Fruit fly (Drosophila melanogaster): ENCODE measurements around the gene nenya.

The nenya gene

DNA sequence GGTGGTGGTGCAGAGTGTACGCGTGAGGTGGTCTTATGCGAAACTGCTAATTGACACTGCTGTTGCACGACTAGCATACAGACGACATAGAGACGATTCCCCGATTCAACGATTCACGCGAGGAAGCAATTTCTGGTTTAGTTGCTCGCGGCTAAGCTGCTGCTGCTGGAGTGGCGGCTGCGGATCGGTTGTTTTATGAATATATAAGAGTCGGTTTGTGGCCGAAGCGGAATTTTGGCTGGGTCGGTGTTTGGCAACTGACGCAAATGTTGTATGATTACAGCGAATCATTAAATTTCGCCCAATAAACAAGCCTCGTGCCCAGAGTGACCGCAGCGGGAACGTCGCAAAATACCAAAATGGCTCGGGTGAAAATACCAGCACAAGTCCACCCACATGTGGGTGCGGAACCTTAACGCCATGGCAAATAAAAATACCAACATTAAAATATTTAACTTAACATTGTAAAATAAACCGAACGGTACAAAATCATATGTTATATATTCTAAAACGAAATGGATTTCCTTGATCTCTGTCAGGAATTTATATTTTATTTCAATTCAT is 19.8 kb upstream of the nenya start, which contains the start of gene mfrn:
mfrn (minus strand) TSS at position 340 of the 564 bp plus-strand sequence.
- TF ChIP-seq CG7045 (GFP tag; optimal IDR thresholded peaks at IDR 0.05), result no peak
- TF ChIP-seq CG7101 (tag; optimal IDR thresholded peaks at IDR 0.05), result no peak
- no peak for TF ChIP-seq CG5204 (GFP tag; optimal IDR thresholded peaks at IDR 0.05)
- TF ChIP-seq Mnt (GFP tag; optimal IDR thresholded peaks at IDR 0.05), result peak; percentile 84

dm6 chr3R:27946555-27947204 is 18.7 kb upstream of the nenya start:
- no peak for TF ChIP-seq CG12768 (GFP tag; optimal IDR thresholded peaks at IDR 0.05)
- no peak for TF ChIP-seq ovo (GFP tag; optimal IDR thresholded peaks at IDR 0.05)
- TF ChIP-seq CG5204 (GFP tag; optimal IDR thresholded peaks at IDR 0.05), result no peak
- peak; percentile 13 for TF ChIP-seq Crg-1 (GFP tag; optimal IDR thresholded peaks at IDR 0.05)
- TF ChIP-seq CG7101 (tag; optimal IDR thresholded peaks at IDR 0.05), result peak; percentile 5
- TF ChIP-seq Mnt (GFP tag; optimal IDR thresholded peaks at IDR 0.05), result peak; percentile 13
- no peak for TF ChIP-seq CG14711 (tag; optimal IDR thresholded peaks at IDR 0.05)
- TF ChIP-seq CG1620 (GFP tag; optimal IDR thresholded peaks at IDR 0.05), result peak; percentile 1

- TF ChIP-seq CG1620 (GFP tag; optimal IDR thresholded peaks at IDR 0.05) (no peak), cnc (optimal IDR thresholded peaks at IDR 0.05) (peak; percentile 58 to 94)
Observed at dm6 chr3R:27945398-27945797, 17.4 kb upstream of the nenya start.

DNA sequence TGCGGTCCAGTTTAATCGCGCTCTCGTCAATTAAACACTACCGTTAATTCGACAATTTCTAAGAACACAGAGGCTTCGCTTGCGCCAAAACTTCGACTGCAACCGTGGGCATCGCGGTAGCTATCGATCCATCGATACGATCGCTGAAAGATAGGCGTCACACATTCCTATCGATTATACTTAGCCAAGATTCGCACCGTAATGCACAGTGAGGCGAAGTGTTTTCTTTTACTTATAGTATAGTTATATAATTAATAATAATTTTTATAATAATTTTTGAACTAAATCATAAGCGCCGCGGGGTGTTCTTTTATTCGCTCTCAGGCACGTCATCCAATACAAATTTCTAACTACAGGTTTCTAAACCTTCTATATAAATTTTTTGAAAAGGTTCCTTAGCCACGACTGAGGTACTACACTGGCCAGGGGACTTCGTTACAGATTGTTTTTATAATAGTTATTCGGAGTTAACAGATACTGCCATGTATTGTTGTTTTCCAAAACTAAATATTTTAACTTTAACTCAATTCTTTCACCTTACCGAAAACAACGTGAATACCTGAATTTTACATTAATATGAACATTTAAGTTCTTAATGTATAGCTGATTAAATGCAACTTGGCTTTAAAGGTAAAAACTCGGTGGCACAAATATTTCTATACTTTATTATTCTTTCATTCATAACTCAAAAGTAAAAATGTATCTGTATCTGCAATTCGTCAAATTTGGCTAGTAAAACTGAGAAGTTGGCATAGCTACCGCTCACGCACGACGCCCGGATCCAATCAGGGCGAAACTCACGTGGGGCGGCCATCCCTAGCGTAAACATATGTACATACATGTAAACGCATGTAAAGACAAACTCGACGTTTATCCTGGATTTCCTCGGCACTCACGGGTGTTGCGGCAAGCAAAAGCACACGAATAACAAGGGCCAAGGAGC is 10.0 kb upstream of the nenya start, which contains the start of the genes NSD and BOD1:
NSD (minus strand) TSS at position 102 of the 943 bp plus-strand sequence.
BOD1 (plus strand) TSS at position 494 of the 943 bp plus-strand sequence.
- TF ChIP-seq CG5204 (GFP tag; optimal IDR thresholded peaks at IDR 0.05) (no peak), CG11617 (GFP tag; optimal IDR thresholded peaks at IDR 0.05) (peak; percentile 42), CG12768 (GFP tag; optimal IDR thresholded peaks at IDR 0.05) (no peak), pad (GFP tag; optimal IDR thresholded peaks at IDR 0.05) (peak; percentile 14), CG1620 (GFP tag; optimal IDR thresholded peaks at IDR 0.05) (no peak), cnc (optimal IDR thresholded peaks at IDR 0.05) (no peak), CG14711 (tag; optimal IDR thresholded peaks at IDR 0.05) (no peak), Crg-1 (GFP tag; optimal IDR thresholded peaks at IDR 0.05) (no peak), Hr96 (GFP tag; optimal IDR thresholded peaks at IDR 0.05) (peak; percentile 17), kay (GFP tag; ENCODE audit: borderline replicate concordance) (no peak), CG33017 (tag; optimal IDR thresholded peaks at IDR 0.05) (no peak), bab1 (GFP tag; optimal IDR thresholded peaks at IDR 0.05) (peak; percentile 8), toe (GFP tag; optimal IDR thresholded peaks at IDR 0.05) (peak; percentile 40), tj (GFP tag; optimal IDR thresholded peaks at IDR 0.05) (peak; percentile 20), Clk (GFP tag; optimal IDR thresholded peaks at IDR 0.05) (peak; percentile 8), cic (GFP tag; optimal IDR thresholded peaks at IDR 0.05) (no peak), CG7101 (tag; optimal IDR thresholded peaks at IDR 0.05) (peak; percentile 50), ovo (GFP tag; optimal IDR thresholded peaks at IDR 0.05) (peak; percentile 5), CG7045 (GFP tag; optimal IDR thresholded peaks at IDR 0.05) (no peak), Mnt (GFP tag; optimal IDR thresholded peaks at IDR 0.05) (peak; percentile 39)

DNA sequence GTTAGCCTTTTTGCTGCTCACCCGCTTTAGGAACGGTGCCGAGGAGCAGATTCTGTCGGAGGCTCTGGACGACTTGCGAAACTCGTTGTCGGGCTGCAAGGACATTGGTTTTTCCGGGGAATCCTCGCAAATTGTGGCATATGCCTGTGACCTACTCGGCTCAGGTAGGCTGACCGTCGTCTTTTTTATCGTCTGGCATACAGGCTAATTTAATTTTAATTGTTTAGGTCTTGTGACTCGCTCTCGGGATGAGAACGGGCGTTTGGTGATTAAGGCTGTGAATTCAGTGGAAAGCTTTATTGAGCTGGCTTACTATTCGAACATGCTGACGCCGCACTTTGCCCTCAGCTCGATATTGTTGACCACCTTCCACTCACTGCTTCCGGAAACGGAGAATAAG is 3.5 kb upstream of the nenya start:
- TF ChIP-seq CG7045 (GFP tag; optimal IDR thresholded peaks at IDR 0.05) (no peak), Hr96 (GFP tag; optimal IDR thresholded peaks at IDR 0.05) (no peak), ovo (GFP tag; optimal IDR thresholded peaks at IDR 0.05) (no peak), Mnt (GFP tag; optimal IDR thresholded peaks at IDR 0.05) (no peak), Crg-1 (GFP tag; optimal IDR thresholded peaks at IDR 0.05) (no peak), CG7101 (tag; optimal IDR thresholded peaks at IDR 0.05) (no peak), kay (GFP tag; ENCODE audit: borderline replicate concordance) (no peak), cnc (optimal IDR thresholded peaks at IDR 0.05) (no peak), tj (GFP tag; optimal IDR thresholded peaks at IDR 0.05) (no peak), Clk (GFP tag; optimal IDR thresholded peaks at IDR 0.05) (no peak)

- no peak for TF ChIP-seq toe (GFP tag; optimal IDR thresholded peaks at IDR 0.05)
- no peak for TF ChIP-seq CG14711 (tag; optimal IDR thresholded peaks at IDR 0.05)
- TF ChIP-seq CG11617 (GFP tag; optimal IDR thresholded peaks at IDR 0.05), result peak; percentile 12
- TF ChIP-seq tj (GFP tag; optimal IDR thresholded peaks at IDR 0.05), result peak; percentile 44
- TF ChIP-seq pad (GFP tag; optimal IDR thresholded peaks at IDR 0.05), result peak; percentile 9
- TF ChIP-seq kay (GFP tag; ENCODE audit: borderline replicate concordance), result no peak
- TF ChIP-seq Mnt (GFP tag; optimal IDR thresholded peaks at IDR 0.05), result peak; percentile 10
- TF ChIP-seq cnc (optimal IDR thresholded peaks at IDR 0.05), result no peak
- TF ChIP-seq CG12768 (GFP tag; optimal IDR thresholded peaks at IDR 0.05), result no peak
- peak; percentile 13 for TF ChIP-seq Hr96 (GFP tag; optimal IDR thresholded peaks at IDR 0.05)
- peak; percentile 97 for TF ChIP-seq cic (GFP tag; optimal IDR thresholded peaks at IDR 0.05)
Observed at dm6 chr3R:27928984-27929924, 1.3 kb upstream of the nenya start.

Data from whole organism, adult.